Worm (Caenorhabditis elegans) whole organism, young adult: ENCODE data around the gene sra-2.

Experiments used
- B0035.1 ChIP-seq: sonication (generic microtip); optimal IDR thresholded peaks from 2 replicates; lab custom pipeline; 2016; ENCODE audit warnings: missing genetic modification characterization, mild to moderate bottlenecking, missing compliant biosample characterization, missing genotype, missing genetic modification reagents
- B0336.3 ChIP-seq: fragments of 200-800 bp; sonication (Bioruptor generic); IDR thresholded peaks from 2 replicates; pipeline ENCODE4 v1.3.6; 2022; ENCODE audit warnings: missing genetic modification characterization, missing compliant biosample characterization
- C17E4.6 ChIP-seq: fragments of 200-800 bp; sonication (Bioruptor generic); IDR thresholded peaks from 2 replicates; pipeline ENCODE4 v1.3.6; 2022; ENCODE audit warnings: missing genetic modification reagents, missing genetic modification characterization, missing compliant biosample characterization
- F23B12.7 ChIP-seq: sonication (generic microtip); optimal IDR thresholded peaks from 2 replicates; lab custom pipeline; 2017; ENCODE audit warnings: missing genetic modification characterization, mild to moderate bottlenecking, missing compliant biosample characterization, antibody characterized with exemption, moderate library complexity; ENCODE audit not compliant: insufficient read depth
- F33H1.4 ChIP-seq: fragments of 200-800 bp; sonication (Bioruptor generic); IDR thresholded peaks from 2 replicates; pipeline ENCODE4 v1.3.6; 2022; ENCODE audit warnings: missing genetic modification reagents, missing genetic modification characterization, missing compliant biosample characterization
- F49E8.2 ChIP-seq: sonication (generic microtip); optimal IDR thresholded peaks from 3 replicates; lab custom pipeline; 2017; ENCODE audit warnings: missing genetic modification characterization, mild to moderate bottlenecking, missing compliant biosample characterization, antibody characterized with exemption, moderate library complexity; ENCODE audit not compliant: insufficient read depth
- Y53F4B.3 ChIP-seq: fragments of 200-800 bp; sonication (Bioruptor generic); IDR thresholded peaks from 2 replicates; pipeline ENCODE4 v1.3.6; 2022; ENCODE audit warnings: missing genetic modification reagents, missing genetic modification characterization, missing compliant biosample characterization
- Y53G8AR.9 ChIP-seq: fragments of 200-800 bp; sonication (Bioruptor generic); conservative IDR thresholded peaks from 2 replicates; pipeline ENCODE4 v1.3.6; 2022; ENCODE audit warnings: missing genetic modification reagents, missing genetic modification characterization, missing compliant biosample characterization
- Y79H2A.3 ChIP-seq: fragments of 200-800 bp; sonication (Bioruptor generic); conservative IDR thresholded peaks from 2 replicates; pipeline ENCODE4 v1.3.6; 2022; ENCODE audit warnings: missing genetic modification reagents, missing genetic modification characterization, missing compliant biosample characterization
- akir-1 ChIP-seq: fragments of 200-800 bp; sonication (Bioruptor generic); optimal IDR thresholded peaks from 2 replicates; lab custom pipeline; 2018; ENCODE audit warnings: mild to moderate bottlenecking, missing genetic modification characterization, moderate library complexity, missing compliant biosample characterization
- attf-3 ChIP-seq: fragments of 200-800 bp; sonication (Bioruptor generic); conservative IDR thresholded peaks from 2 replicates; pipeline ENCODE4 v1.3.6; 2022; ENCODE audit warnings: missing genetic modification reagents, missing genetic modification characterization, missing compliant biosample characterization
- bed-1 ChIP-seq: fragments of 200-800 bp; sonication (Bioruptor generic); IDR thresholded peaks from 2 replicates; pipeline ENCODE4 v1.3.6; 2022; ENCODE audit warnings: missing genetic modification reagents, missing genetic modification characterization, missing compliant biosample characterization
- cebp-1 ChIP-seq, 2 experiments: fragments of 200-800 bp in 1 of 2; sonication (Bioruptor generic) in 1 of 2; sonication (generic microtip) in 1 of 2; IDR thresholded peaks in 1 of 2; optimal IDR thresholded peaks in 1 of 2; 2 replicates each; pipeline versions ENCODE4 v1.3.6 to Lab custom; 2017 to 2022; ENCODE audit warnings: missing compliant biosample characterization in 2 of 2, missing genetic modification characterization in 2 of 2, mild to moderate bottlenecking in 1 of 2, missing genetic modification reagents in 1 of 2, moderate library complexity in 1 of 2
- ceh-27 ChIP-seq: fragments of 200-800 bp; sonication (Bioruptor generic); optimal IDR thresholded peaks from 2 replicates; lab custom pipeline; 2018; ENCODE audit warnings: mild to moderate bottlenecking, missing genetic modification characterization, moderate library complexity, missing compliant biosample characterization
- ceh-58 ChIP-seq: fragments of 200-800 bp; sonication (Bioruptor generic); IDR thresholded peaks from 2 replicates; pipeline ENCODE4 v1.3.6; 2022; ENCODE audit warnings: missing genetic modification characterization, missing compliant biosample characterization
- chd-7 ChIP-seq: sonication (generic microtip); optimal IDR thresholded peaks from 2 replicates; lab custom pipeline; 2016; ENCODE audit warnings: mild to moderate bottlenecking, missing genetic modification characterization, moderate library complexity, missing compliant biosample characterization
- dox-1 ChIP-seq: fragments of 200-800 bp; sonication (Bioruptor generic); IDR thresholded peaks from 2 replicates; pipeline ENCODE4 v1.3.6; 2022; ENCODE audit warnings: missing genetic modification reagents, missing genetic modification characterization, missing compliant biosample characterization
- dpff-1 ChIP-seq: sonication (generic microtip); optimal IDR thresholded peaks from 2 replicates; lab custom pipeline; 2017; ENCODE audit warnings: mild to moderate bottlenecking, missing genetic modification characterization, missing compliant biosample characterization
- dpl-1 ChIP-seq: fragments of 150-350 bp; optimal IDR thresholded peaks from 2 replicates; lab custom pipeline; 2014; ENCODE audit warnings: missing biosample characterization, missing genetic modification reagents, missing genetic modification characterization
- efl-1 ChIP-seq: fragments of 150-350 bp; optimal IDR thresholded peaks from 2 replicates; lab custom pipeline; 2014; ENCODE audit warnings: missing biosample characterization, missing genetic modification reagents, missing genetic modification characterization
- egl-44 ChIP-seq: fragments of 200-800 bp; sonication (Bioruptor generic); IDR thresholded peaks from 2 replicates; pipeline ENCODE4 v1.3.6; 2022; ENCODE audit warnings: missing genetic modification reagents, missing genetic modification characterization, missing compliant biosample characterization
- egrh-3 ChIP-seq: fragments of 200-800 bp; sonication (Bioruptor generic); IDR thresholded peaks from 2 replicates; pipeline ENCODE4 v1.3.6; 2022; ENCODE audit warnings: missing genetic modification reagents, missing genetic modification characterization, missing compliant biosample characterization
- him-1 ChIP-seq: sonication (generic microtip); optimal IDR thresholded peaks from 2 replicates; lab custom pipeline; 2016; ENCODE audit warnings: missing genotype, missing genetic modification reagents, missing genetic modification characterization, missing compliant biosample characterization
- hlh-12 ChIP-seq: sonication (generic microtip); optimal IDR thresholded peaks from 2 replicates; lab custom pipeline; 2016; ENCODE audit warnings: missing genetic modification characterization, missing compliant biosample characterization
- hlh-26 ChIP-seq: fragments of 200-800 bp; sonication (Bioruptor generic); conservative IDR thresholded peaks from 2 replicates; pipeline ENCODE4 v1.3.6; 2022; ENCODE audit warnings: missing genetic modification reagents, missing genetic modification characterization, missing compliant biosample characterization
- hsf-1 ChIP-seq: fragments of 200-800 bp; sonication (Bioruptor generic); IDR thresholded peaks from 2 replicates; pipeline ENCODE4 v1.3.6; 2022; ENCODE audit warnings: missing genetic modification reagents, missing genetic modification characterization, missing compliant biosample characterization
- lin-35 ChIP-seq, 3 experiments: fragments of 150-350 bp in 2 of 3; sonication (generic microtip) in 1 of 3; optimal IDR thresholded peaks; 2 replicates each; lab custom pipeline; 2014 to 2018; ENCODE audit warnings: missing biosample characterization in 3 of 3, missing genetic modification characterization in 3 of 3, missing genetic modification reagents in 3 of 3
- lin-40 ChIP-seq: sonication (generic microtip); optimal IDR thresholded peaks from 2 replicates; lab custom pipeline; 2016; ENCODE audit warnings: missing genetic modification characterization, mild to moderate bottlenecking, missing compliant biosample characterization, missing genotype, missing genetic modification reagents
- lin-54 ChIP-seq: fragments of 200-800 bp; sonication (Bioruptor generic); optimal IDR thresholded peaks from 2 replicates; lab custom pipeline; 2018; ENCODE audit warnings: mild to moderate bottlenecking, missing genetic modification characterization, missing compliant biosample characterization
- lir-1 ChIP-seq: fragments of 200-800 bp; sonication (Bioruptor generic); conservative IDR thresholded peaks from 2 replicates; pipeline ENCODE4 v1.3.6; 2022; ENCODE audit warnings: missing genetic modification reagents, missing genetic modification characterization, missing compliant biosample characterization
- madf-6 ChIP-seq: fragments of 200-800 bp; sonication (Bioruptor generic); IDR thresholded peaks from 2 replicates; pipeline ENCODE4 v1.3.6; 2022; ENCODE audit warnings: missing genetic modification reagents, missing genetic modification characterization, missing compliant biosample characterization
- mcd-1 ChIP-seq: fragments of 200-800 bp; sonication (Bioruptor generic); IDR thresholded peaks from 2 replicates; pipeline ENCODE4 v1.3.6; 2022; ENCODE audit warnings: missing genetic modification reagents, missing genetic modification characterization, missing compliant biosample characterization
- mxl-1 ChIP-seq: sonication (generic microtip); optimal IDR thresholded peaks from 2 replicates; lab custom pipeline; 2016; ENCODE audit warnings: missing genetic modification characterization, missing compliant biosample characterization
- nfya-2 ChIP-seq: fragments of 200-800 bp; sonication (Bioruptor generic); IDR thresholded peaks from 2 replicates; pipeline ENCODE4 v1.3.6; 2022; ENCODE audit warnings: missing genetic modification reagents, missing genetic modification characterization, missing compliant biosample characterization
- rec-8 ChIP-seq, 2 experiments: sonication (generic microtip); optimal IDR thresholded peaks; 2 replicates each; lab custom pipeline; 2016; ENCODE audit warnings: mild to moderate bottlenecking in 2 of 2, missing genetic modification characterization in 2 of 2, missing genetic modification reagents in 2 of 2, missing genotype in 2 of 2, missing biosample characterization in 1 of 2, missing compliant biosample characterization in 1 of 2, moderate library complexity in 1 of 2
- somi-1 ChIP-seq: fragments of 200-800 bp; sonication (Bioruptor generic); optimal IDR thresholded peaks from 2 replicates; lab custom pipeline; 2018; ENCODE audit warnings: mild to moderate bottlenecking, missing genetic modification characterization, missing compliant biosample characterization
- tbp1 ChIP-seq: fragments of 200-800 bp; sonication (Bioruptor generic); optimal IDR thresholded peaks from 2 replicates; lab custom pipeline; 2018; ENCODE audit warnings: mild to moderate bottlenecking, missing genetic modification characterization, missing compliant biosample characterization
- tbx-9 ChIP-seq: sonication (generic microtip); optimal IDR thresholded peaks from 2 replicates; lab custom pipeline; 2016; ENCODE audit warnings: borderline replicate concordance, missing genetic modification characterization, inconsistent platforms, missing compliant biosample characterization
- unc-62 ChIP-seq: fragments of 150-350 bp; optimal IDR thresholded peaks from 2 replicates; lab custom pipeline; 2014; ENCODE audit warnings: missing biosample characterization, missing genetic modification reagents, missing genetic modification characterization
- xnd-1 ChIP-seq: sonication (generic microtip); optimal IDR thresholded peaks from 2 replicates; lab custom pipeline; 2016; ENCODE audit warnings: missing genotype, missing genetic modification reagents, missing genetic modification characterization, missing compliant biosample characterization
- zim-3 ChIP-seq: sonication (generic microtip); optimal IDR thresholded peaks from 2 replicates; lab custom pipeline; 2017; ENCODE audit warnings: mild to moderate bottlenecking, missing genetic modification characterization, moderate library complexity, missing compliant biosample characterization
- ztf-22 ChIP-seq: fragments of 200-800 bp; sonication (Bioruptor generic); optimal IDR thresholded peaks from 2 replicates; lab custom pipeline; 2018; ENCODE audit warnings: mild to moderate bottlenecking, missing genetic modification characterization, moderate library complexity, missing compliant biosample characterization
- ztf-25 ChIP-seq: fragments of 200-800 bp; sonication (Bioruptor generic); IDR thresholded peaks from 2 replicates; pipeline ENCODE4 v1.3.6; 2022; ENCODE audit warnings: missing genetic modification reagents, missing genetic modification characterization, missing compliant biosample characterization
- ztf-28 ChIP-seq: fragments of 200-800 bp; sonication (Bioruptor generic); IDR thresholded peaks from 2 replicates; pipeline ENCODE4 v1.3.6; 2022; ENCODE audit warnings: missing genetic modification reagents, missing genetic modification characterization, missing compliant biosample characterization

Gene sra-2

ce11 chrII:9487337-9487950 is 41.1 kb upstream of the sra-2 start, which contains the start of gene T19H5.4 (continued):
- TF ChIP-seq him-1 (tag; lab: Kevin White, UChicago) (no peak), Y53G8AR.9 (GFP tag; lab: Robert Waterston, UW) (no peak), zim-3 (no peak), egrh-3 (GFP tag; lab: Robert Waterston, UW) (peak; percentile 38; the same call in 1 of the 2 replicates), dpff-1 (tag; lab: Kevin White, UChicago) (no peak), bed-1 (GFP tag; lab: Robert Waterston, UW) (no peak), lir-1 (GFP tag; lab: Robert Waterston, UW) (no peak), attf-3 (GFP tag; lab: Robert Waterston, UW) (no peak), tbp1 (GFP tag; lab: Kevin White, UChicago) (peak; percentile 34), mxl-1 (no peak), B0035.1 (tag; lab: Kevin White, UChicago) (no peak), cebp-1 (GFP tag; IDR thresholded peaks at IDR 0.05; lab: Robert Waterston, UW) (peak; percentile 61; the same call in 1 of the 2 replicates), cebp-1 (tag; optimal IDR thresholded peaks at IDR 0.05; lab: Kevin White, UChicago) (peak; percentile 82), ztf-22 (GFP tag; lab: Kevin White, UChicago) (peak; percentile 59), F23B12.7 (tag; lab: Kevin White, UChicago) (no peak), F33H1.4 (GFP tag; lab: Robert Waterston, UW) (no peak), efl-1 (no peak), chd-7 (peak; percentile 70), lin-40 (peak; percentile 47), somi-1 (GFP tag; lab: Kevin White, UChicago) (peak; percentile 67), ztf-28 (GFP tag; lab: Robert Waterston, UW) (no peak), akir-1 (no peak), madf-6 (GFP tag; lab: Robert Waterston, UW) (no peak), dpl-1 (GFP tag; lab: Kevin White, UChicago) (no peak), unc-62 (GFP tag; lab: Kevin White, UChicago) (no peak), hlh-26 (GFP tag; lab: Robert Waterston, UW) (no peak), ceh-58 (GFP tag; lab: Robert Waterston, UW) (no peak), mcd-1 (GFP tag; lab: Robert Waterston, UW) (peak; percentile 33; the same call in 1 of the 2 replicates), rec-8 (tag; optimal IDR thresholded peaks at IDR 0.05; lab: Kevin White, UChicago) (no peak), lin-54 (GFP tag; lab: Kevin White, UChicago) (peak; percentile 40), ztf-25 (no peak), tbx-9 (tag; lab: Kevin White, UChicago) (no peak), xnd-1 (tag; lab: Kevin White, UChicago) (no peak), C17E4.6 (GFP tag; lab: Robert Waterston, UW) (no peak), egl-44 (GFP tag; lab: Robert Waterston, UW) (peak; percentile 73), Y53F4B.3 (no peak), hlh-12 (no peak), hsf-1 (GFP tag; lab: Robert Waterston, UW) (no peak), B0336.3 (GFP tag; lab: Robert Waterston, UW) (peak; percentile 56; the same call in 1 of the 2 replicates), nfya-2 (no peak), F49E8.2 (tag; lab: Kevin White, UChicago) (no peak), Y79H2A.3 (GFP tag; lab: Robert Waterston, UW) (no peak), dox-1 (GFP tag; lab: Robert Waterston, UW) (peak; percentile 44; the same call in 1 of the 2 replicates), lin-35 (GFP tag; optimal IDR thresholded peaks at IDR 0.05; lab: Kevin White, UChicago) (no peak), ceh-27 (GFP tag; lab: Kevin White, UChicago) (peak; percentile 23)
- TF ChIP-seq, all 124 proteins: peak for 30
